Worm (Caenorhabditis elegans): ENCODE results near the gene D1079.1.

D1079.1 gene

ce11 chrX:4388834-4389409 is 14.0 kb upstream of the D1079.1 start, which contains the start of gene dpy-23 (continued):
- TF ChIP-seq ztf-11 (tag; optimal IDR thresholded peaks at IDR 0.05) (no peak), ces-1 (GFP tag; optimal IDR thresholded peaks at IDR 0.05) (no peak), egl-43 (GFP tag; IDR thresholded peaks at IDR 0.05) (peak; percentile 89), aly-2 (tag; optimal IDR thresholded peaks at IDR 0.05) (no peak), dpl-1 (GFP tag; optimal IDR thresholded peaks at IDR 0.05) (peak; percentile 61), zag-1 (tag; optimal IDR thresholded peaks at IDR 0.05) (peak; percentile 77), zip-2 (tag; optimal IDR thresholded peaks at IDR 0.05) (peak; percentile 38), unc-62 (GFP tag; optimal IDR thresholded peaks at IDR 0.05 in 1 of 2) (peak in 1 of 2 experiments; percentile 61), unc-62 (tag; optimal IDR thresholded peaks at IDR 0.05) (no peak), gei-8 (GFP tag; optimal IDR thresholded peaks at IDR 0.05) (no peak), cey-2 (tag; optimal IDR thresholded peaks at IDR 0.05; ENCODE audit: borderline replicate concordance, insufficient read depth) (no peak), nhr-237 (tag; optimal IDR thresholded peaks at IDR 0.05) (no peak), unc-130 (GFP tag; optimal IDR thresholded peaks at IDR 0.05) (no peak), mep-1 (tag; optimal IDR thresholded peaks at IDR 0.05) (peak; percentile 97), set-16 (GFP tag; IDR thresholded peaks at IDR 0.05) (peak; percentile 89), ceh-32 (tag; optimal IDR thresholded peaks at IDR 0.05; ENCODE audit: poor library complexity) (no peak), mxl-3 (GFP tag; optimal IDR thresholded peaks at IDR 0.05) (peak; percentile 82)

ce11 chrX:4391680-4392079 is 11.3 kb upstream of the D1079.1 start:
- TF ChIP-seq aha-1 (tag), result peak; percentile 81
- no peak for TF ChIP-seq T26A8.4 (GFP tag; IDR thresholded peaks at IDR 0.05)
- 0 out of 2 replicates have a peak, but pooled peaks have one; percentile 19 for TF ChIP-seq hmg-1.1 (GFP tag; IDR thresholded peaks at IDR 0.05)

DNA sequence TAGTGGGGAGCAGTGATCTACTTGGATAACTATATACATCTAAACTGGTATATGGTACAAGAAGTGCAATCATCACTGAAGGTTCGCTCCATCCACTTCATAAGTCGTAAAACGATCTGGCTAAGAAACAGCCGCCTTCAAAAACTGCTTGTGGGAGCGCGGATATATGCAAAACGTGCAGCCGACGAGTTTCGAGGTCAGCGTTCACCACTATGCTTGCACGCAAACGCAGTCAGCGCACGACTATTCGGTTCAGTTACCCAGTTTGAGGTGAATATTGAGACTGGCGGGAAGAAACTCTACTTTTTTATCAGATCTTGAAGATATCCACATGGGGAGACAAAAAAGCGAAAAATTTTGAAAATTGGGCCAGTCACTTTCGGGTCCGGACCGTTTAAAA is 8.4 kb upstream of the D1079.1 start:
- 0 out of 2 replicates have a peak, but pooled peaks have one; percentile 21 for TF ChIP-seq Y48G9A.11 (GFP tag; IDR thresholded peaks at IDR 0.05)

ce11 chrX:4395073-4395850 is 7.7 kb upstream of the D1079.1 start:
- no peak for TF ChIP-seq T26A8.4 (GFP tag; IDR thresholded peaks at IDR 0.05)
- no peak for TF ChIP-seq tag-97 (GFP tag; IDR thresholded peaks at IDR 0.05)
- peak; percentile 75 for TF ChIP-seq lin-13 (GFP tag; optimal IDR thresholded peaks at IDR 0.05)
- peak; percentile 68; the same call in 1 of the 2 replicates for TF ChIP-seq lin-29 (GFP tag; IDR thresholded peaks at IDR 0.05)
- TF ChIP-seq daf-8 (GFP tag; IDR thresholded peaks at IDR 0.05), result no peak
- TF ChIP-seq ama-1 (optimal IDR thresholded peaks at IDR 0.05), result no peak
- no peak for TF ChIP-seq nhr-11 (tag; optimal IDR thresholded peaks at IDR 0.05)
- no peak for TF ChIP-seq aha-1 (tag)
- TF ChIP-seq pqm-1 (tag; optimal IDR thresholded peaks at IDR 0.05), result peak; percentile 16
- TF ChIP-seq spr-1 (tag; optimal IDR thresholded peaks at IDR 0.05), result peak; percentile 84
- TF ChIP-seq zip-2 (tag; optimal IDR thresholded peaks at IDR 0.05), result peak; percentile 64
- TF ChIP-seq ceh-32 (tag; optimal IDR thresholded peaks at IDR 0.05; ENCODE audit: poor library complexity), result no peak
- TF ChIP-seq ceh-82 (tag; optimal IDR thresholded peaks at IDR 0.05), result no peak
- TF ChIP-seq madf-9 (GFP tag; conservative IDR thresholded peaks at IDR 0.05), result peak; percentile 50; the same call in 1 of the 2 replicates
- peak; percentile 78 for TF ChIP-seq mxl-3 (GFP tag; optimal IDR thresholded peaks at IDR 0.05)
- peak; percentile 86 for TF ChIP-seq nhr-42 (GFP tag; IDR thresholded peaks at IDR 0.05)
- no peak for TF ChIP-seq F44E2.7 (GFP tag; IDR thresholded peaks at IDR 0.05)
- no peak for TF ChIP-seq daf-12 (tag; optimal IDR thresholded peaks at IDR 0.05)
- TF ChIP-seq fkh-10 (GFP tag; optimal IDR thresholded peaks at IDR 0.05), result peak; percentile 38
- no peak for TF ChIP-seq ceh-62 (tag; optimal IDR thresholded peaks at IDR 0.05)
- TF ChIP-seq saeg-2 (GFP tag; IDR thresholded peaks at IDR 0.05), result no peak
- TF ChIP-seq daf-19 (GFP tag; conservative IDR thresholded peaks at IDR 0.05), result no peak
- TF ChIP-seq rbr-2 (tag; optimal IDR thresholded peaks at IDR 0.05), result peak; percentile 88
- no peak for TF ChIP-seq mxl-2 (GFP tag; conservative IDR thresholded peaks at IDR 0.05)
- TF ChIP-seq zip-11 (GFP tag; IDR thresholded peaks at IDR 0.05), result no peak
- 0 out of 2 replicates have a peak, but pooled peaks have one; percentile 32 for TF ChIP-seq ctbp-1 (GFP tag; IDR thresholded peaks at IDR 0.05)
- TF ChIP-seq nhr-28 (tag; optimal IDR thresholded peaks at IDR 0.05), result peak; percentile 69
- TF ChIP-seq zfp-2 (tag; optimal IDR thresholded peaks at IDR 0.05), result peak; percentile 12
- TF ChIP-seq snpc-1.2 (GFP tag; IDR thresholded peaks at IDR 0.05), result no peak
